Fruit fly (Drosophila melanogaster) whole organism, embryonic: ENCODE data around the gene anox.

ENCODE experiments used
- CG11695 ChIP-seq: fragments of 200-800 bp; sonication (Bioruptor generic); IDR thresholded peaks from 3 replicates; pipeline ENCODE4 v1.3.6; 2022; ENCODE audit warnings: missing biosample characterization, missing genetic modification characterization
- CG14050 ChIP-seq: fragments of 200-800 bp; sonication (Bioruptor generic); IDR thresholded peaks from 3 replicates; pipeline ENCODE4 v1.3.6; 2022; ENCODE audit warnings: missing biosample characterization, missing genetic modification characterization
- CG15011 ChIP-seq: fragments of 200-800 bp; sonication (Bioruptor generic); optimal IDR thresholded peaks from 3 replicates; lab custom pipeline; 2018; ENCODE audit warnings: missing biosample characterization, mild to moderate bottlenecking, missing genetic modification characterization
- CG17359 ChIP-seq: fragments of 200-800 bp; sonication (Bioruptor generic); optimal IDR thresholded peaks from 3 replicates; lab custom pipeline; 2018; ENCODE audit warnings: missing biosample characterization, mild to moderate bottlenecking, missing genetic modification characterization, moderate library complexity
- CG17385 ChIP-seq: fragments of 200-800 bp; sonication (Bioruptor generic); optimal IDR thresholded peaks from 3 replicates; lab custom pipeline; 2018; ENCODE audit warnings: missing biosample characterization, mild to moderate bottlenecking, missing genetic modification characterization
- CG18619 ChIP-seq: fragments of 200-800 bp; sonication (Bioruptor generic); optimal IDR thresholded peaks from 3 replicates; lab custom pipeline; 2017; ENCODE audit warnings: missing biosample characterization, mild to moderate bottlenecking, missing genetic modification characterization
- CG30020 ChIP-seq: fragments of 200-800 bp; optimal IDR thresholded peaks from 2 replicates; lab custom pipeline; 2019; ENCODE audit warnings: missing biosample characterization, mild to moderate bottlenecking, missing genetic modification characterization, moderate library complexity
- CG3838 ChIP-seq: fragments of 200-800 bp; sonication (Bioruptor generic); optimal IDR thresholded peaks from 3 replicates; lab custom pipeline; 2016; ENCODE audit warnings: missing biosample characterization, missing genetic modification characterization
- CG43689 ChIP-seq: fragments of 200-800 bp; sonication (Bioruptor generic); IDR thresholded peaks from 2 replicates; pipeline ENCODE4 v1.3.6; 2022; ENCODE audit warnings: missing biosample characterization, missing genetic modification characterization
- CG5953 ChIP-seq: fragments of 200-800 bp; sonication (Bioruptor generic); IDR thresholded peaks from 2 replicates; pipeline ENCODE4 v1.3.6; 2022; ENCODE audit warnings: missing biosample characterization, missing genetic modification characterization
- CG7745 ChIP-seq: fragments of 200-800 bp; sonication (Bioruptor generic); optimal IDR thresholded peaks from 2 replicates; lab custom pipeline; 2018; ENCODE audit warnings: missing biosample characterization, mild to moderate bottlenecking, missing genetic modification characterization, moderate library complexity
- CG7963 ChIP-seq: fragments of 200-800 bp; sonication (Bioruptor generic); IDR thresholded peaks from 3 replicates; pipeline ENCODE4 v1.3.6; 2022; ENCODE audit warnings: missing biosample characterization, missing genetic modification characterization; ENCODE audit not compliant: partially characterized antibody
- CG8388 ChIP-seq: fragments of 200-800 bp; sonication (Bioruptor generic); optimal IDR thresholded peaks from 2 replicates; lab custom pipeline; 2019; ENCODE audit warnings: missing biosample characterization, mild to moderate bottlenecking, missing genetic modification characterization, moderate library complexity
- CG9215 ChIP-seq: fragments of 200-800 bp; sonication (Bioruptor generic); IDR thresholded peaks from 2 replicates; pipeline ENCODE4 v1.3.6; 2022; ENCODE audit warnings: missing biosample characterization, missing genetic modification characterization
- CG9727 ChIP-seq: fragments of 200-800 bp; sonication (Bioruptor generic); optimal IDR thresholded peaks from 3 replicates; lab custom pipeline; 2017; ENCODE audit warnings: missing biosample characterization, mild to moderate bottlenecking, missing genetic modification characterization
- CG9797 ChIP-seq: fragments of 200-800 bp; sonication (Bioruptor generic); optimal IDR thresholded peaks from 3 replicates; lab custom pipeline; 2018; ENCODE audit warnings: missing biosample characterization, mild to moderate bottlenecking, missing genetic modification characterization
- Dip3 ChIP-seq: fragments of 200-800 bp; sonication (Bioruptor generic); optimal IDR thresholded peaks from 3 replicates; lab custom pipeline; 2016; ENCODE audit warnings: missing biosample characterization, missing genetic modification characterization
- Drgx ChIP-seq: fragments of 200-800 bp; sonication (Bioruptor generic); IDR thresholded peaks from 2 replicates; pipeline ENCODE4 v1.3.6; 2022; ENCODE audit warnings: missing biosample characterization, missing genetic modification characterization
- Fer2 ChIP-seq: fragments of 200-800 bp; sonication (Bioruptor generic); optimal IDR thresholded peaks from 2 replicates; lab custom pipeline; 2018; ENCODE audit warnings: missing biosample characterization, mild to moderate bottlenecking, missing genetic modification characterization, moderate library complexity
- Gug ChIP-seq: fragments of 200-800 bp; sonication (Bioruptor generic); IDR thresholded peaks from 4 replicates; pipeline ENCODE4 v1.3.6; 2022; ENCODE audit warnings: missing biosample characterization, missing genetic modification characterization
- H15 ChIP-seq: fragments of 200-800 bp; sonication (Bioruptor generic); IDR thresholded peaks from 3 replicates; pipeline ENCODE4 v1.3.6; 2022; ENCODE audit warnings: missing biosample characterization, missing genetic modification characterization
- Jarid2 ChIP-seq: fragments of 200-800 bp; sonication (Bioruptor generic); optimal IDR thresholded peaks from 3 replicates; lab custom pipeline; 2017; ENCODE audit warnings: mild to moderate bottlenecking, missing biosample characterization, missing genetic modification reagents, missing genetic modification characterization
- Lim3 ChIP-seq: fragments of 200-800 bp; sonication (Bioruptor generic); IDR thresholded peaks from 2 replicates; pipeline ENCODE4 v1.3.6; 2022; ENCODE audit warnings: missing biosample characterization, missing genetic modification characterization
- Nf-YA ChIP-seq: fragments of 200-800 bp; sonication (Bioruptor generic); IDR thresholded peaks from 2 replicates; pipeline ENCODE4 v1.3.6; 2022; ENCODE audit warnings: missing biosample characterization, missing genetic modification characterization
- Sox100B ChIP-seq: fragments of 200-800 bp; sonication (Bioruptor generic); optimal IDR thresholded peaks from 3 replicates; lab custom pipeline; 2018; ENCODE audit warnings: missing biosample characterization, mild to moderate bottlenecking, missing genetic modification characterization
- Trl ChIP-seq, 3 experiments: fragments of >200 bp in 2 of 3; fragments of 200-800 bp in 1 of 3; sonication (Bioruptor generic) in 1 of 3; optimal IDR thresholded peaks; 2 replicates in 1 of 3; 3 replicates in 2 of 3; lab custom pipeline; 2016 to 2017; ENCODE audit warnings: missing biosample characterization in 1 of 3, missing genetic modification characterization in 1 of 3
- Xbp1 ChIP-seq: fragments of 200-800 bp; sonication (Bioruptor generic); optimal IDR thresholded peaks from 3 replicates; lab custom pipeline; 2016; ENCODE audit warnings: missing biosample characterization, mild to moderate bottlenecking, missing genetic modification characterization
- YL-1 ChIP-seq: fragments of 200-800 bp; sonication (Bioruptor generic); optimal IDR thresholded peaks from 3 replicates; lab custom pipeline; 2017; ENCODE audit warnings: missing biosample characterization, mild to moderate bottlenecking, missing genetic modification characterization
- amos ChIP-seq: fragments of 200-800 bp; sonication (Bioruptor generic); IDR thresholded peaks from 2 replicates; pipeline ENCODE4 v1.3.6; 2022; ENCODE audit warnings: missing biosample characterization, missing genetic modification characterization; ENCODE audit not compliant: partially characterized antibody
- cg ChIP-seq: fragments of 200-800 bp; sonication (Bioruptor generic); optimal IDR thresholded peaks from 3 replicates; lab custom pipeline; 2019; ENCODE audit warnings: missing biosample characterization, mild to moderate bottlenecking, missing genetic modification characterization, moderate library complexity
- crc ChIP-seq: fragments of 200-800 bp; sonication (Bioruptor generic); optimal IDR thresholded peaks from 2 replicates; lab custom pipeline; 2016; ENCODE audit warnings: missing biosample characterization, missing genetic modification characterization
- dm ChIP-seq: fragments of 200-800 bp; sonication (Bioruptor generic); optimal IDR thresholded peaks from 3 replicates; lab custom pipeline; 2016; ENCODE audit warnings: missing biosample characterization, missing genetic modification characterization
- eyg ChIP-seq: fragments of 200-800 bp; sonication (Bioruptor generic); optimal IDR thresholded peaks from 3 replicates; lab custom pipeline; 2016; ENCODE audit warnings: missing biosample characterization, missing genetic modification characterization
- gce ChIP-seq: fragments of 200-800 bp; sonication (Bioruptor generic); IDR thresholded peaks from 3 replicates; pipeline ENCODE4 v1.3.6; 2022; ENCODE audit warnings: missing biosample characterization, missing genetic modification characterization
- h ChIP-seq: fragments of >200 bp; optimal IDR thresholded peaks from 2 replicates; lab custom pipeline; 2017
- hkb ChIP-seq, 2 experiments: fragments of 200-800 bp in 1 of 2; fragments of >200 bp in 1 of 2; sonication (Bioruptor generic) in 1 of 2; IDR thresholded peaks in 1 of 2; optimal IDR thresholded peaks in 1 of 2; 2 replicates each; pipeline versions ENCODE4 v1.3.6 to Lab custom; 2017 to 2022; ENCODE audit warnings: missing biosample characterization in 1 of 2, missing genetic modification characterization in 1 of 2
- knrl ChIP-seq: fragments of 200-800 bp; sonication (Bioruptor generic); IDR thresholded peaks from 3 replicates; pipeline ENCODE4 v1.3.6; 2022; ENCODE audit warnings: missing biosample characterization, missing genetic modification characterization; ENCODE audit not compliant: partially characterized antibody
- nau ChIP-seq: fragments of 200-800 bp; sonication (Bioruptor generic); optimal IDR thresholded peaks from 3 replicates; lab custom pipeline; 2017; ENCODE audit warnings: missing biosample characterization, mild to moderate bottlenecking, missing genetic modification characterization, missing genetic modification reagents
- oc ChIP-seq: fragments of 200-800 bp; sonication (Bioruptor generic); optimal IDR thresholded peaks from 2 replicates; lab custom pipeline; 2018; ENCODE audit warnings: missing biosample characterization, mild to moderate bottlenecking, missing genetic modification characterization, moderate library complexity
- onecut ChIP-seq: fragments of 200-800 bp; sonication (Bioruptor generic); IDR thresholded peaks from 2 replicates; pipeline ENCODE4 v1.3.6; 2022; ENCODE audit warnings: missing biosample characterization, missing genetic modification characterization
- sd ChIP-seq: fragments of 200-800 bp; sonication (Bioruptor generic); optimal IDR thresholded peaks from 3 replicates; lab custom pipeline; 2018; ENCODE audit warnings: missing biosample characterization, mild to moderate bottlenecking, missing genetic modification characterization, moderate library complexity
- sens-2 ChIP-seq: fragments of 200-800 bp; sonication (Bioruptor generic); IDR thresholded peaks from 2 replicates; pipeline ENCODE4 v1.3.6; 2022; ENCODE audit warnings: missing biosample characterization, missing genetic modification characterization
- sisA ChIP-seq: fragments of 200-800 bp; sonication (Bioruptor generic); IDR thresholded peaks from 2 replicates; pipeline ENCODE4 v1.3.6; 2022; ENCODE audit warnings: missing biosample characterization, missing genetic modification characterization
- sna ChIP-seq: fragments of 200-800 bp; sonication (Bioruptor generic); IDR thresholded peaks from 2 replicates; pipeline ENCODE4 v1.3.6; 2022; ENCODE audit warnings: missing biosample characterization, missing genetic modification characterization; ENCODE audit not compliant: partially characterized antibody
- tgo ChIP-seq: fragments of 200-800 bp; sonication (Bioruptor generic); IDR thresholded peaks from 3 replicates; pipeline ENCODE4 v1.3.6; 2022; ENCODE audit warnings: missing biosample characterization, missing genetic modification characterization
- trem ChIP-seq: fragments of 200-800 bp; optimal IDR thresholded peaks from 3 replicates; lab custom pipeline; 2019; ENCODE audit warnings: missing biosample characterization, mild to moderate bottlenecking, missing genetic modification characterization, moderate library complexity
- wek ChIP-seq: fragments of 200-800 bp; sonication (Bioruptor generic); optimal IDR thresholded peaks from 3 replicates; lab custom pipeline; 2018; ENCODE audit warnings: missing biosample characterization, mild to moderate bottlenecking, missing genetic modification characterization, moderate library complexity
- yki ChIP-seq: fragments of >200 bp; optimal IDR thresholded peaks from 3 replicates; lab custom pipeline; 2018
- z ChIP-seq: fragments of 200-800 bp; sonication (Bioruptor generic); IDR thresholded peaks from 3 replicates; pipeline ENCODE4 v1.3.6; 2022; ENCODE audit warnings: missing biosample characterization, missing genetic modification characterization

The anox gene

dm6 chrX:21367363-21368072, 48.4 kb upstream of the anox start (continued):
- TF ChIP-seq nau (GFP tag; lab: Kevin White, UChicago) (peak; percentile 96), CG3838 (peak; percentile 90), gce (GFP tag; lab: Robert Waterston, UW) (peak; percentile 89; the same call in 2 of the 3 replicates), Trl (optimal IDR thresholded peaks at IDR 0.05; lab: Kevin White, UChicago) (peak in 1 of 2 experiments; percentile 9), Trl (GFP tag; optimal IDR thresholded peaks at IDR 0.05; lab: Kevin White, UChicago) (peak; percentile 94), Lim3 (GFP tag; lab: Robert Waterston, UW) (peak; percentile 90), Sox100B (GFP tag; lab: Kevin White, UChicago) (peak; percentile 99), h (no peak), CG5953 (GFP tag; lab: Robert Waterston, UW) (peak; percentile 91), Xbp1 (GFP tag; lab: Kevin White, UChicago) (peak; percentile 97), CG30020 (tag; lab: Kevin White, UChicago) (peak; percentile 81), Gug (peak; percentile 94), H15 (GFP tag; lab: Robert Waterston, UW) (peak; percentile 95), Fer2 (peak; percentile 97), tgo (GFP tag; lab: Robert Waterston, UW) (peak; percentile 97), CG15011 (GFP tag; lab: Kevin White, UChicago) (peak; percentile 97), CG17385 (peak; percentile 97), CG9215 (GFP tag; lab: Robert Waterston, UW) (peak; percentile 96), CG11695 (peak; percentile 98), sens-2 (GFP tag; lab: Robert Waterston, UW) (peak; percentile 84), Jarid2 (peak; percentile 88), onecut (GFP tag; lab: Robert Waterston, UW) (peak; percentile 92), yki (lab: Kevin White, UChicago) (no peak), z (GFP tag; lab: Robert Waterston, UW) (peak; percentile 67; the same call in 2 of the 3 replicates), YL-1 (GFP tag; lab: Kevin White, UChicago) (peak; percentile 93), CG18619 (GFP tag; lab: Kevin White, UChicago) (peak; percentile 98), crc (GFP tag; lab: Kevin White, UChicago) (peak; percentile 92), eyg (GFP tag; lab: Kevin White, UChicago) (peak; percentile 91), CG43689 (GFP tag; lab: Robert Waterston, UW) (peak; percentile 93), oc (tag; lab: Kevin White, UChicago) (peak; percentile 97), sd (tag; lab: Kevin White, UChicago) (peak; percentile 90), sisA (GFP tag; lab: Robert Waterston, UW) (peak; percentile 96), hkb (optimal IDR thresholded peaks at IDR 0.05; lab: Kevin White, UChicago) (no peak), hkb (GFP tag; IDR thresholded peaks at IDR 0.05; lab: Robert Waterston, UW) (peak; percentile 98), Drgx (GFP tag; lab: Robert Waterston, UW) (peak; percentile 97), amos (GFP tag; lab: Robert Waterston, UW) (no peak), CG8388 (GFP tag; lab: Kevin White, UChicago) (peak; percentile 96), dm (peak; percentile 87), CG14050 (GFP tag; lab: Robert Waterston, UW) (peak; percentile 94), trem (tag; lab: Kevin White, UChicago) (peak; percentile 93), CG9797 (GFP tag; lab: Kevin White, UChicago) (peak; percentile 56), cg (GFP tag; lab: Kevin White, UChicago) (peak; percentile 49), sna (no peak), CG7745 (tag; lab: Kevin White, UChicago) (peak; percentile 5), knrl (GFP tag; lab: Robert Waterston, UW) (peak; percentile 41; the same call in 1 of the 3 replicates), CG17359 (tag; lab: Kevin White, UChicago) (peak; percentile 98), CG7963 (GFP tag; lab: Robert Waterston, UW) (0 out of 3 replicates have a peak, but pooled peaks have one; percentile 30), CG9727 (GFP tag; lab: Kevin White, UChicago) (peak; percentile 98), wek (GFP tag; lab: Kevin White, UChicago) (peak; percentile 84), Nf-YA (GFP tag; lab: Robert Waterston, UW) (peak; percentile 94), Dip3 (GFP tag; lab: Kevin White, UChicago) (peak; percentile 93)
